Worm (Caenorhabditis elegans) whole organism, young adult: ENCODE measurements around the gene nhr-32.

Experiments used
- B0019.2 ChIP-seq: fragments of 200-800 bp; sonication (Bioruptor generic); conservative IDR thresholded peaks from 2 replicates; pipeline ENCODE4 v1.3.6; 2022; ENCODE audit warnings: missing genetic modification reagents, missing genetic modification characterization, missing compliant biosample characterization
- C06A6.2 ChIP-seq: fragments of 200-800 bp; sonication (Bioruptor generic); conservative IDR thresholded peaks from 2 replicates; pipeline ENCODE4 v1.3.6; 2022; ENCODE audit warnings: missing genetic modification characterization, missing compliant biosample characterization
- C17E4.6 ChIP-seq: fragments of 200-800 bp; sonication (Bioruptor generic); IDR thresholded peaks from 2 replicates; pipeline ENCODE4 v1.3.6; 2022; ENCODE audit warnings: missing genetic modification reagents, missing genetic modification characterization, missing compliant biosample characterization
- D2030.7 ChIP-seq: fragments of 200-800 bp; sonication (Bioruptor generic); IDR thresholded peaks from 2 replicates; pipeline ENCODE4 v1.3.6; 2022; ENCODE audit warnings: missing genetic modification reagents, missing genetic modification characterization, missing compliant biosample characterization
- F23B12.7 ChIP-seq: sonication (generic microtip); optimal IDR thresholded peaks from 2 replicates; lab custom pipeline; 2017; ENCODE audit warnings: missing genetic modification characterization, mild to moderate bottlenecking, missing compliant biosample characterization, antibody characterized with exemption, moderate library complexity; ENCODE audit not compliant: insufficient read depth
- F33H1.4 ChIP-seq: fragments of 200-800 bp; sonication (Bioruptor generic); IDR thresholded peaks from 2 replicates; pipeline ENCODE4 v1.3.6; 2022; ENCODE audit warnings: missing genetic modification reagents, missing genetic modification characterization, missing compliant biosample characterization
- F52B5.7 ChIP-seq: sonication (generic microtip); optimal IDR thresholded peaks from 2 replicates; lab custom pipeline; 2016; ENCODE audit warnings: mild to moderate bottlenecking, missing genetic modification characterization, missing compliant biosample characterization
- F55B11.4 ChIP-seq: sonication (generic microtip); optimal IDR thresholded peaks from 2 replicates; lab custom pipeline; 2016; ENCODE audit warnings: missing compliant biosample characterization, missing genetic modification characterization, borderline replicate concordance; ENCODE audit not compliant: insufficient read depth
- K12H6.12 ChIP-seq: fragments of 200-800 bp; sonication (Bioruptor generic); optimal IDR thresholded peaks from 2 replicates; lab custom pipeline; 2018; ENCODE audit warnings: mild to moderate bottlenecking, missing genetic modification characterization, missing compliant biosample characterization
- T07F8.4 ChIP-seq: sonication (generic microtip); optimal IDR thresholded peaks from 2 replicates; lab custom pipeline; 2016; ENCODE audit warnings: mild to moderate bottlenecking, missing genetic modification characterization, moderate library complexity, missing compliant biosample characterization
- Y53F4B.3 ChIP-seq: fragments of 200-800 bp; sonication (Bioruptor generic); IDR thresholded peaks from 2 replicates; pipeline ENCODE4 v1.3.6; 2022; ENCODE audit warnings: missing genetic modification reagents, missing genetic modification characterization, missing compliant biosample characterization
- Y53G8AR.9 ChIP-seq: fragments of 200-800 bp; sonication (Bioruptor generic); conservative IDR thresholded peaks from 2 replicates; pipeline ENCODE4 v1.3.6; 2022; ENCODE audit warnings: missing genetic modification reagents, missing genetic modification characterization, missing compliant biosample characterization
- Y67H2A.10 ChIP-seq: fragments of 200-800 bp; sonication (Bioruptor generic); conservative IDR thresholded peaks from 2 replicates; pipeline ENCODE4 v1.3.6; 2022; ENCODE audit warnings: missing genetic modification reagents, missing genetic modification characterization, missing compliant biosample characterization
- Y79H2A.3 ChIP-seq: fragments of 200-800 bp; sonication (Bioruptor generic); conservative IDR thresholded peaks from 2 replicates; pipeline ENCODE4 v1.3.6; 2022; ENCODE audit warnings: missing genetic modification reagents, missing genetic modification characterization, missing compliant biosample characterization
- ZK185.1 ChIP-seq: sonication (generic microtip); optimal IDR thresholded peaks from 2 replicates; lab custom pipeline; 2016; ENCODE audit warnings: mild to moderate bottlenecking, missing genetic modification characterization, missing compliant biosample characterization; ENCODE audit not compliant: poor library complexity, severe bottlenecking
- attf-5 ChIP-seq: fragments of 200-800 bp; sonication (Bioruptor generic); optimal IDR thresholded peaks from 2 replicates; lab custom pipeline; 2018; ENCODE audit warnings: mild to moderate bottlenecking, missing genetic modification characterization, missing compliant biosample characterization
- bed-1 ChIP-seq: fragments of 200-800 bp; sonication (Bioruptor generic); IDR thresholded peaks from 2 replicates; pipeline ENCODE4 v1.3.6; 2022; ENCODE audit warnings: missing genetic modification reagents, missing genetic modification characterization, missing compliant biosample characterization
- ccch-3 ChIP-seq: fragments of 200-800 bp; sonication (Bioruptor generic); optimal IDR thresholded peaks from 2 replicates; lab custom pipeline; 2018; ENCODE audit warnings: mild to moderate bottlenecking, missing genetic modification characterization, missing compliant biosample characterization
- cebp-1 ChIP-seq, 2 experiments: fragments of 200-800 bp in 1 of 2; sonication (Bioruptor generic) in 1 of 2; sonication (generic microtip) in 1 of 2; IDR thresholded peaks in 1 of 2; optimal IDR thresholded peaks in 1 of 2; 2 replicates each; pipeline versions ENCODE4 v1.3.6 to Lab custom; 2017 to 2022; ENCODE audit warnings: missing compliant biosample characterization in 2 of 2, missing genetic modification characterization in 2 of 2, mild to moderate bottlenecking in 1 of 2, missing genetic modification reagents in 1 of 2, moderate library complexity in 1 of 2
- ceh-27 ChIP-seq: fragments of 200-800 bp; sonication (Bioruptor generic); optimal IDR thresholded peaks from 2 replicates; lab custom pipeline; 2018; ENCODE audit warnings: mild to moderate bottlenecking, missing genetic modification characterization, moderate library complexity, missing compliant biosample characterization
- ceh-40 ChIP-seq: fragments of 200-800 bp; sonication (Bioruptor generic); IDR thresholded peaks from 2 replicates; pipeline ENCODE4 v1.3.6; 2022; ENCODE audit warnings: missing genetic modification characterization, missing compliant biosample characterization
- ceh-79 ChIP-seq: sonication (generic microtip); optimal IDR thresholded peaks from 2 replicates; lab custom pipeline; 2017; ENCODE audit warnings: mild to moderate bottlenecking, missing genetic modification characterization, missing compliant biosample characterization
- chd-7 ChIP-seq: sonication (generic microtip); optimal IDR thresholded peaks from 2 replicates; lab custom pipeline; 2016; ENCODE audit warnings: mild to moderate bottlenecking, missing genetic modification characterization, moderate library complexity, missing compliant biosample characterization
- die-1 ChIP-seq: sonication (generic microtip); optimal IDR thresholded peaks from 2 replicates; lab custom pipeline; 2016; ENCODE audit warnings: missing genotype, mild to moderate bottlenecking, missing genetic modification characterization, missing compliant biosample characterization
- dox-1 ChIP-seq: fragments of 200-800 bp; sonication (Bioruptor generic); IDR thresholded peaks from 2 replicates; pipeline ENCODE4 v1.3.6; 2022; ENCODE audit warnings: missing genetic modification reagents, missing genetic modification characterization, missing compliant biosample characterization
- dpff-1 ChIP-seq: sonication (generic microtip); optimal IDR thresholded peaks from 2 replicates; lab custom pipeline; 2017; ENCODE audit warnings: mild to moderate bottlenecking, missing genetic modification characterization, missing compliant biosample characterization
- egl-18 ChIP-seq: fragments of 200-800 bp; sonication (Bioruptor generic); IDR thresholded peaks from 2 replicates; pipeline ENCODE4 v1.3.6; 2022; ENCODE audit warnings: missing genetic modification reagents, missing genetic modification characterization, missing compliant biosample characterization
- egl-44 ChIP-seq: fragments of 200-800 bp; sonication (Bioruptor generic); IDR thresholded peaks from 2 replicates; pipeline ENCODE4 v1.3.6; 2022; ENCODE audit warnings: missing genetic modification reagents, missing genetic modification characterization, missing compliant biosample characterization
- ekl-4 ChIP-seq: fragments of 200-800 bp; sonication (Bioruptor generic); IDR thresholded peaks from 2 replicates; pipeline ENCODE4 v1.3.6; 2022; ENCODE audit warnings: missing genetic modification reagents, missing genetic modification characterization, missing compliant biosample characterization
- him-1 ChIP-seq: sonication (generic microtip); optimal IDR thresholded peaks from 2 replicates; lab custom pipeline; 2016; ENCODE audit warnings: missing genotype, missing genetic modification reagents, missing genetic modification characterization, missing compliant biosample characterization
- hsf-1 ChIP-seq: fragments of 200-800 bp; sonication (Bioruptor generic); IDR thresholded peaks from 2 replicates; pipeline ENCODE4 v1.3.6; 2022; ENCODE audit warnings: missing genetic modification reagents, missing genetic modification characterization, missing compliant biosample characterization
- lin-26 ChIP-seq: fragments of 200-800 bp; sonication (Bioruptor generic); IDR thresholded peaks from 2 replicates; pipeline ENCODE4 v1.3.6; 2022; ENCODE audit warnings: missing genetic modification reagents, missing genetic modification characterization, missing compliant biosample characterization
- mel-28 ChIP-seq: sonication (generic microtip); optimal IDR thresholded peaks from 2 replicates; lab custom pipeline; 2016; ENCODE audit warnings: borderline replicate concordance, mild to moderate bottlenecking, missing genetic modification characterization, missing compliant biosample characterization
- mes-4 ChIP-seq: sonication (generic microtip); optimal IDR thresholded peaks from 2 replicates; lab custom pipeline; 2016; ENCODE audit warnings: missing genotype, missing genetic modification characterization, missing compliant biosample characterization
- nhr-80 ChIP-seq: sonication (generic microtip); optimal IDR thresholded peaks from 2 replicates; lab custom pipeline; 2016; ENCODE audit warnings: missing genetic modification characterization, missing compliant biosample characterization
- pha-4 ChIP-seq: fragments of 150-350 bp; sonication (generic microtip); optimal IDR thresholded peaks from 2 replicates; lab custom pipeline; 2014; ENCODE audit warnings: missing biosample characterization, missing genetic modification reagents, missing genetic modification characterization
- rcor-1 ChIP-seq: fragments of 200-800 bp; sonication (Bioruptor generic); IDR thresholded peaks from 2 replicates; pipeline ENCODE4 v1.3.6; 2022; ENCODE audit warnings: missing genetic modification reagents, missing genetic modification characterization, missing compliant biosample characterization
- rec-8 ChIP-seq, 2 experiments: sonication (generic microtip); optimal IDR thresholded peaks; 2 replicates each; lab custom pipeline; 2016; ENCODE audit warnings: mild to moderate bottlenecking in 2 of 2, missing genetic modification characterization in 2 of 2, missing genetic modification reagents in 2 of 2, missing genotype in 2 of 2, missing biosample characterization in 1 of 2, missing compliant biosample characterization in 1 of 2, moderate library complexity in 1 of 2
- sea-2 ChIP-seq: fragments of 200-800 bp; sonication (Bioruptor generic); IDR thresholded peaks from 2 replicates; pipeline ENCODE4 v1.3.6; 2022; ENCODE audit warnings: missing genetic modification characterization, missing compliant biosample characterization
- snpc-1.1 ChIP-seq: sonication (generic microtip); optimal IDR thresholded peaks from 2 replicates; lab custom pipeline; 2017; ENCODE audit warnings: missing genetic modification characterization, mild to moderate bottlenecking, missing compliant biosample characterization, antibody characterized with exemption, moderate library complexity, missing genotype, missing genetic modification reagents; ENCODE audit not compliant: insufficient read depth
- snpc-3.4 ChIP-seq: sonication (generic microtip); optimal IDR thresholded peaks from 2 replicates; lab custom pipeline; 2017; ENCODE audit warnings: missing genetic modification characterization, mild to moderate bottlenecking, missing compliant biosample characterization, antibody characterized with exemption, moderate library complexity, missing genotype, missing genetic modification reagents
- sptf-2 ChIP-seq: fragments of 200-800 bp; sonication (Bioruptor generic); optimal IDR thresholded peaks from 2 replicates; lab custom pipeline; 2018; ENCODE audit warnings: mild to moderate bottlenecking, missing genetic modification characterization, missing compliant biosample characterization
- tbx-9 ChIP-seq: sonication (generic microtip); optimal IDR thresholded peaks from 2 replicates; lab custom pipeline; 2016; ENCODE audit warnings: borderline replicate concordance, missing genetic modification characterization, inconsistent platforms, missing compliant biosample characterization
- zfh-2 ChIP-seq: fragments of 200-800 bp; sonication (Bioruptor generic); conservative IDR thresholded peaks from 2 replicates; pipeline ENCODE4 v1.3.6; 2022; ENCODE audit warnings: missing genetic modification reagents, missing genetic modification characterization, missing compliant biosample characterization
- ztf-18 ChIP-seq: sonication (generic microtip); optimal IDR thresholded peaks from 2 replicates; lab custom pipeline; 2016; ENCODE audit warnings: missing genotype, mild to moderate bottlenecking, missing genetic modification characterization, missing compliant biosample characterization
- ztf-26 ChIP-seq: sonication (generic microtip); optimal IDR thresholded peaks from 2 replicates; lab custom pipeline; 2017; ENCODE audit warnings: missing genetic modification characterization, missing compliant biosample characterization
- ztf-6 ChIP-seq: fragments of 200-800 bp; sonication (Bioruptor generic); IDR thresholded peaks from 2 replicates; pipeline ENCODE4 v1.3.6; 2022; ENCODE audit warnings: missing genetic modification reagents, missing genetic modification characterization, missing compliant biosample characterization

The nhr-32 gene

ce11 chrX:13283462-13283861, 31.7 kb downstream of the nhr-32 start (continued):
- peak; percentile 48 for TF ChIP-seq ZK185.1 (tag; lab: Kevin White, UChicago)
- 0 out of 2 replicates have a peak, but pooled peaks have one; percentile 27 for TF ChIP-seq ceh-40
- no peak for TF ChIP-seq sea-2 (GFP tag; lab: Robert Waterston, UW)
- TF ChIP-seq tbx-9, result no peak
- no peak for TF ChIP-seq egl-18
- peak; percentile 58 to 76 for TF ChIP-seq rec-8 (tag; optimal IDR thresholded peaks at IDR 0.05; lab: Kevin White, UChicago)
- TF ChIP-seq ceh-79, result peak; percentile 17
- no peak for TF ChIP-seq zfh-2 (GFP tag; lab: Robert Waterston, UW)
- no peak for TF ChIP-seq pha-4
- peak; percentile 65 for TF ChIP-seq ztf-18 (tag; lab: Kevin White, UChicago)
- TF ChIP-seq ccch-3 (GFP tag; lab: Kevin White, UChicago), result peak; percentile 18
- TF ChIP-seq attf-5 (GFP tag; lab: Kevin White, UChicago), result peak; percentile 25
- TF ChIP-seq F33H1.4 (GFP tag; lab: Robert Waterston, UW), result no peak
- peak; percentile 65 for TF ChIP-seq F52B5.7 (tag; lab: Kevin White, UChicago)
- peak; percentile 12 for TF ChIP-seq chd-7 (tag; lab: Kevin White, UChicago)
- peak; percentile 95 for TF ChIP-seq lin-26 (GFP tag; lab: Robert Waterston, UW)
- no peak for TF ChIP-seq dox-1 (GFP tag; lab: Robert Waterston, UW)
- 0 out of 2 replicates have a peak, but pooled peaks have one; percentile 38 for TF ChIP-seq egl-44 (GFP tag; lab: Robert Waterston, UW)
- TF ChIP-seq bed-1 (GFP tag; lab: Robert Waterston, UW), result no peak
- TF ChIP-seq Y53G8AR.9 (GFP tag; lab: Robert Waterston, UW), result no peak
- TF ChIP-seq hsf-1 (GFP tag; lab: Robert Waterston, UW), result no peak
- no peak for TF ChIP-seq Y67H2A.10 (GFP tag; lab: Robert Waterston, UW)
- peak; percentile 16 for TF ChIP-seq ztf-26 (tag; lab: Kevin White, UChicago)
- no peak for TF ChIP-seq Y79H2A.3 (GFP tag; lab: Robert Waterston, UW)
- no peak for TF ChIP-seq mel-28 (tag; lab: Kevin White, UChicago)
- TF ChIP-seq mes-4 (tag; lab: Kevin White, UChicago), result peak; percentile 51
- TF ChIP-seq snpc-1.1 (tag; lab: Kevin White, UChicago), result peak; percentile 2
- TF ChIP-seq B0019.2 (GFP tag; lab: Robert Waterston, UW), result no peak
- TF ChIP-seq C17E4.6 (GFP tag; lab: Robert Waterston, UW), result no peak
- peak; percentile 49 for TF ChIP-seq him-1
- no peak for TF ChIP-seq dpff-1
- TF ChIP-seq ceh-27 (GFP tag; lab: Kevin White, UChicago), result peak; percentile 1
- no peak for TF ChIP-seq cebp-1 (GFP tag; IDR thresholded peaks at IDR 0.05; lab: Robert Waterston, UW)
- TF ChIP-seq cebp-1 (tag; optimal IDR thresholded peaks at IDR 0.05; lab: Kevin White, UChicago), result no peak
- peak; percentile 43 for TF ChIP-seq F23B12.7 (tag; lab: Kevin White, UChicago)
- no peak for TF ChIP-seq K12H6.12 (tag; lab: Kevin White, UChicago)
- TF ChIP-seq die-1 (tag; lab: Kevin White, UChicago), result peak; percentile 85
- TF ChIP-seq C06A6.2 (GFP tag; lab: Robert Waterston, UW), result no peak
- TF ChIP-seq sptf-2, result no peak
- TF ChIP-seq T07F8.4 (tag; lab: Kevin White, UChicago), result peak; percentile 63
- TF ChIP-seq D2030.7, result peak; percentile 79
- TF ChIP-seq rcor-1 (GFP tag; lab: Robert Waterston, UW), result peak; percentile 22; the same call in 1 of the 2 replicates
- TF ChIP-seq F55B11.4, result no peak
- peak; percentile 4 for TF ChIP-seq nhr-80
- 0 out of 2 replicates have a peak, but pooled peaks have one; percentile 52 for TF ChIP-seq ekl-4
- peak; percentile 49; the same call in 1 of the 2 replicates for TF ChIP-seq Y53F4B.3 (GFP tag; lab: Robert Waterston, UW)
- TF ChIP-seq ztf-6, result no peak
- TF ChIP-seq snpc-3.4 (tag; lab: Kevin White, UChicago), result peak; percentile 9
